Worm (Caenorhabditis elegans): ENCODE data around the gene clec-205.

Gene clec-205

ce11 chrV:1756099-1756498, 4.6 kb upstream of the clec-205 start:
- TF ChIP-seq che-1 (tag; optimal IDR thresholded peaks at IDR 0.05) (no peak), C38D4.7 (GFP tag; optimal IDR thresholded peaks at IDR 0.05) (no peak), nfya-1 (tag; optimal IDR thresholded peaks at IDR 0.05) (no peak), ref-2 (tag; optimal IDR thresholded peaks at IDR 0.05) (no peak), fax-1 (tag; optimal IDR thresholded peaks at IDR 0.05) (no peak), dve-1 (tag; optimal IDR thresholded peaks at IDR 0.05) (no peak), ceh-2 (tag; optimal IDR thresholded peaks at IDR 0.05) (no peak), odd-2 (tag; optimal IDR thresholded peaks at IDR 0.05) (no peak), zip-5 (tag; optimal IDR thresholded peaks at IDR 0.05) (no peak), unc-86 (tag; optimal IDR thresholded peaks at IDR 0.05) (no peak)

ce11 chrV:1756856-1757255, 3.8 kb upstream of the clec-205 start, which contains the start of gene clec-204:
Gene clec-204, plus strand, starts transcription at chrV:1757156.
- no peak for TF ChIP-seq C38D4.7 (GFP tag; optimal IDR thresholded peaks at IDR 0.05)
- TF ChIP-seq F13H6.1 (tag; optimal IDR thresholded peaks at IDR 0.05): no peak
- TF ChIP-seq ets-4 (tag; optimal IDR thresholded peaks at IDR 0.05): no peak
- no peak for TF ChIP-seq ceh-45 (GFP tag; IDR thresholded peaks at IDR 0.05)
- no peak for TF ChIP-seq ceh-2 (tag; optimal IDR thresholded peaks at IDR 0.05)
- no peak for TF ChIP-seq hlh-30 (tag; optimal IDR thresholded peaks at IDR 0.05; ENCODE audit: insufficient read depth)
- TF ChIP-seq unc-55 (GFP tag; optimal IDR thresholded peaks at IDR 0.05): no peak
- TF ChIP-seq sox-4 (tag; optimal IDR thresholded peaks at IDR 0.05): no peak
- TF ChIP-seq ama-1 (optimal IDR thresholded peaks at IDR 0.05): no peak
- no peak for TF ChIP-seq sdc-2 (tag; optimal IDR thresholded peaks at IDR 0.05)
- TF ChIP-seq unc-42 (tag; optimal IDR thresholded peaks at IDR 0.05): no peak

DNA sequence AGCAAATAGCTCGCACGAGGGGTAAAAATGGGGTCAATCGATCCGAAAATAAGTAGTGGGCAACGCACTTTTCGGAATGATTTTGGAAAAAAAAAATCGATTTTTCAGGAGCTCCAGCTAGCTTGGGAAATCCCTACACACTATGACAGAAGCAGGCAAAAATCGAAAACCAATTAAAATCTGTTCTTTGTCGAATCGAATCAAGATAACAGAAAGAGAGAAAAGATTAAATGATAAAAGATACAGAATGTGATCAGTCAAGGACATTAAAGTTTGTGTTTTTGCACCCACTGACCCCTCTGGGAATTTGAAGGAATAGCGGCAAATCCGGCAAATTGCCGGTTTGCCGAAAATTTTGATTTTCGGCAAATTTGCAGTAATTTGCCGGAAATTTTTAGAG, 6.7 kb downstream of the clec-205 start:
- TF ChIP-seq elt-4 (tag; optimal IDR thresholded peaks at IDR 0.05): no peak
- no peak for TF ChIP-seq pqm-1 (tag; optimal IDR thresholded peaks at IDR 0.05)
- no peak for TF ChIP-seq ceh-31 (tag; optimal IDR thresholded peaks at IDR 0.05)
- TF ChIP-seq K09A11.1 (tag; optimal IDR thresholded peaks at IDR 0.05; ENCODE audit: insufficient read depth): no peak

DNA sequence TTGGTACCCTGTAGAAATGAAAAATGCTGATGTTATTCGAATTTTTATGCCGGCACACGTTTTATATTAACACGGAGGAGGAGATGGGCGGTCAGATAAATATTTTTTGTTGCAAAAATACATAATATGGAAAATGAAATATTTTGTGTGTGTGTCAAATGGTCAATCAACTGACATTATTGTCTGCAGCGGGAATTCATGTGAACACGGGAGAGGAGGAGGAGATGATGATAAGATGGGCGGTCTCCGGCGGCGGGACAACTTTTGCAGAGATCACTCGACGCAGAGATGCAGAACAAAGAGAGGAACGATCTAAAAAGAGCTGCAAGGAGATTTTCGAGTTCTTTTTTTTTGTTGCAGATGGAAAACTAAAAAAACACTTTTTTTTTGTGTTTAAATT, 11.0 kb downstream of the clec-205 start, which contains the start of gene dhs-13:
Gene dhs-13, minus strand, starts transcription at position 8 of the 400 bp plus-strand sequence.
- TF ChIP-seq ztf-16 (tag; optimal IDR thresholded peaks at IDR 0.05) (no peak), unc-55 (GFP tag; optimal IDR thresholded peaks at IDR 0.05) (peak; percentile 21)

DNA sequence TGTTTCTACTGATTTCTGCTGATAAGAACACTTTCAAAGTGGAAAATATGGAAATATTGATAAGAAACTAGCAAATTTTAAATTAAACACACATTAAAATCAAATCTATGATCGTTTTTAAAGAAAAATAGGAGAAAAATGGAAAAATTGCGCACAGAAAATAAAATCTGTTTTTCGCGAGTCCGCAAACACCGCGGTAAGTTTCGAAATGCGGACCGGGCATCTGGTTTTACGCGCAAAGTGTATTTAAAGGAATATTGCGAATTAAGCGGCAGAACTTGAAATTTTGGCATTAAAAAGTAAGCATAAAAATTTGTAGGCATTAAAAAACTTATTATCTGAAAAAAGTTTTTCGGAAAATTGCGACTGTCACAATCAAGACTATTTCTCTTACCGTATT, 12.4 kb downstream of the clec-205 start:
- TF ChIP-seq odd-2 (tag; optimal IDR thresholded peaks at IDR 0.05): no peak
- TF ChIP-seq ref-2 (tag; optimal IDR thresholded peaks at IDR 0.05): no peak
- TF ChIP-seq hlh-15 (tag; optimal IDR thresholded peaks at IDR 0.05): no peak
- TF ChIP-seq lin-11 (tag; optimal IDR thresholded peaks at IDR 0.05): no peak
- TF ChIP-seq npax-4 (tag; optimal IDR thresholded peaks at IDR 0.05): no peak
- no peak for TF ChIP-seq K09A11.1 (tag; optimal IDR thresholded peaks at IDR 0.05; ENCODE audit: insufficient read depth)
- no peak for TF ChIP-seq sox-4 (tag; optimal IDR thresholded peaks at IDR 0.05)
- no peak for TF ChIP-seq Y22D7AL.16 (tag; optimal IDR thresholded peaks at IDR 0.05)
- TF ChIP-seq fax-1 (tag; optimal IDR thresholded peaks at IDR 0.05): no peak
- TF ChIP-seq ahr-1 (tag; optimal IDR thresholded peaks at IDR 0.05): no peak
- TF ChIP-seq ceh-14 (tag; optimal IDR thresholded peaks at IDR 0.05): no peak
- TF ChIP-seq pqm-1 (tag; optimal IDR thresholded peaks at IDR 0.05): no peak
- TF ChIP-seq ceh-31 (tag; optimal IDR thresholded peaks at IDR 0.05): no peak
- TF ChIP-seq pros-1 (tag; optimal IDR thresholded peaks at IDR 0.05): no peak

- peak; percentile 57 for TF ChIP-seq unc-42 (tag; optimal IDR thresholded peaks at IDR 0.05)
- TF ChIP-seq ttx-3 (tag; optimal IDR thresholded peaks at IDR 0.05): no peak
- TF ChIP-seq sdc-2 (tag; optimal IDR thresholded peaks at IDR 0.05): no peak
Observed at ce11 chrV:1774874-1775589, 14.3 kb downstream of the clec-205 start, which contains the start of gene F36H9.7. Gene F36H9.7, minus strand, starts transcription at chrV:1774924.
